Worm (Caenorhabditis elegans): Measurements from ENCODE around the gene C38H2.2.

Gene C38H2.2

ce11 chrIII:10357598-10358186 lies 23.9 kb upstream of the C38H2.2 start, which contains the start of gene umps-1:
TSS of gene umps-1 (minus strand) at chrIII:10357648.
- TF ChIP-seq R02D3.7 (tag; optimal IDR thresholded peaks at IDR 0.05) (no peak), ceh-16 (tag; optimal IDR thresholded peaks at IDR 0.05) (no peak), sma-9 (GFP tag; optimal IDR thresholded peaks at IDR 0.05) (peak; percentile 69), sma-9 (tag; optimal IDR thresholded peaks at IDR 0.05) (no peak), crh-2 (tag; optimal IDR thresholded peaks at IDR 0.05) (peak; percentile 85), sem-4 (tag; optimal IDR thresholded peaks at IDR 0.05) (peak; percentile 74), lin-39 (tag; optimal IDR thresholded peaks at IDR 0.05) (no peak), mab-5 (tag; optimal IDR thresholded peaks at IDR 0.05) (peak; percentile 34), ztf-11 (tag; optimal IDR thresholded peaks at IDR 0.05) (no peak), fos-1 (tag; optimal IDR thresholded peaks at IDR 0.05) (peak; percentile 50), peb-1 (tag; optimal IDR thresholded peaks at IDR 0.05) (no peak), sma-3 (GFP tag; optimal IDR thresholded peaks at IDR 0.05) (peak; percentile 80), aly-2 (tag; optimal IDR thresholded peaks at IDR 0.05) (no peak), nhr-10 (tag; optimal IDR thresholded peaks at IDR 0.05) (no peak), lin-13 (GFP tag; optimal IDR thresholded peaks at IDR 0.05) (peak; percentile 72), nhr-23 (tag; optimal IDR thresholded peaks at IDR 0.05) (no peak), nhr-25 (tag; optimal IDR thresholded peaks at IDR 0.05) (no peak), snpc-4 (tag; optimal IDR thresholded peaks at IDR 0.05) (peak; percentile 74), ztf-1 (GFP tag; conservative IDR thresholded peaks at IDR 0.05) (no peak), nhr-129 (tag; optimal IDR thresholded peaks at IDR 0.05) (peak; percentile 63), dmd-4 (tag; optimal IDR thresholded peaks at IDR 0.05) (no peak), C34F6.9 (tag; optimal IDR thresholded peaks at IDR 0.05) (peak; percentile 72), ztf-4 (tag; optimal IDR thresholded peaks at IDR 0.05) (no peak), zag-1 (tag; optimal IDR thresholded peaks at IDR 0.05) (no peak), nhr-6 (tag; optimal IDR thresholded peaks at IDR 0.05) (peak; percentile 50), nhr-21 (tag; optimal IDR thresholded peaks at IDR 0.05) (peak; percentile 71), nhr-12 (tag; optimal IDR thresholded peaks at IDR 0.05) (no peak), ZK546.5 (tag; optimal IDR thresholded peaks at IDR 0.05) (no peak), mdl-1 (tag; optimal IDR thresholded peaks at IDR 0.05) (no peak), unc-39 (tag; optimal IDR thresholded peaks at IDR 0.05) (no peak), unc-55 (GFP tag; optimal IDR thresholded peaks at IDR 0.05) (peak; percentile 82), ama-1 (optimal IDR thresholded peaks at IDR 0.05) (no peak), nhr-11 (tag; optimal IDR thresholded peaks at IDR 0.05) (no peak), Y55F3AM.14 (GFP tag; optimal IDR thresholded peaks at IDR 0.05) (no peak), ceh-82 (tag; optimal IDR thresholded peaks at IDR 0.05) (no peak), lin-11 (tag; optimal IDR thresholded peaks at IDR 0.05) (no peak), blmp-1 (tag; optimal IDR thresholded peaks at IDR 0.05; ENCODE audit: insufficient read depth) (no peak), skn-1 (tag; optimal IDR thresholded peaks at IDR 0.05) (no peak), mbf-1 (tag; optimal IDR thresholded peaks at IDR 0.05) (no peak), elt-1 (tag; optimal IDR thresholded peaks at IDR 0.05) (no peak), nhr-77 (tag; optimal IDR thresholded peaks at IDR 0.05) (no peak), nhr-237 (tag; optimal IDR thresholded peaks at IDR 0.05) (no peak), lsy-2 (tag; optimal IDR thresholded peaks at IDR 0.05) (peak; percentile 93 to 99), F13H6.1 (tag; optimal IDR thresholded peaks at IDR 0.05) (peak; percentile 37), unc-62 (GFP tag; optimal IDR thresholded peaks at IDR 0.05) (no peak), elt-3 (tag; optimal IDR thresholded peaks at IDR 0.05) (no peak), gmeb-1 (tag; optimal IDR thresholded peaks at IDR 0.05) (peak; percentile 98), egl-27 (tag; optimal IDR thresholded peaks at IDR 0.05) (no peak), alr-1 (tag; optimal IDR thresholded peaks at IDR 0.05) (no peak)

Measured in whole organism, L2 larva.